Worm (Caenorhabditis elegans): ENCODE measurements around the gene tbh-1.

ce11 chrX:15528472-15528871, 23.8 kb upstream of the tbh-1 start:
- TF ChIP-seq skn-1 (tag; optimal IDR thresholded peaks at IDR 0.05) = no peak
- TF ChIP-seq nhr-12 (tag; optimal IDR thresholded peaks at IDR 0.05) = no peak
- no peak for TF ChIP-seq nhr-77 (tag; optimal IDR thresholded peaks at IDR 0.05)

Measured in whole organism, L1 larva.